Fruit fly (Drosophila melanogaster) whole organism: ENCODE results near the gene CG13272.

Source experiments
- CG8478 ChIP-seq: fragments of >200 bp; optimal IDR thresholded peaks from 2 replicates; lab custom pipeline; 2018; ENCODE audit warnings: inconsistent platforms
- Dll ChIP-seq: fragments of >200 bp; optimal IDR thresholded peaks from 2 replicates; lab custom pipeline; 2017
- EcR ChIP-seq, 2 experiments: fragments of >200 bp; optimal IDR thresholded peaks; 2 replicates each; lab custom pipeline; 2017; ENCODE audit warnings: missing biosample characterization in 2 of 2, missing genetic modification characterization in 2 of 2, missing genetic modification reagents in 2 of 2
- pan ChIP-seq: fragments of >200 bp; optimal IDR thresholded peaks from 2 replicates; lab custom pipeline; 2017
- psq ChIP-seq: fragments of >200 bp; optimal IDR thresholded peaks from 2 replicates; lab custom pipeline; 2017
- usp ChIP-seq: fragments of >200 bp; optimal IDR thresholded peaks from 2 replicates; lab custom pipeline; 2017; ENCODE audit warnings: missing biosample characterization, missing genetic modification characterization, mixed read lengths

DNA sequence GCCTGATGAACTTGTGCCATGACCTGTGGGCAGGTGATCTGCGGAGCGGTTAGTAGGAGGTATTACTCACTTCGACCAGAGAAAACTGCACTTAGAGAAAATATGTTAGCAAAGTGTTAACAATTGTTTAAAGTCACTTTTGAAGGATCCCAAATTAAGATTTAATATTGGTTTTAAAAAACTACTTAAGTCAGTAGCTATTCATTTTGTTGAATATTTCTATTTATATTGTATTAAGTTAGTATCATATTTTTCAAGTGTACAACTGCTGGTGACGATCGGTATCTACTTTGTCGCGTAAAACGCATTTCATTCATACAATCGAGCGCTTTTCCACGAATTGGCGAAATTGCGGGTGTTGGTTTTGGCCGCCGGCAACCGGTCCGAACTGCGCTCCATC is 1.0 kb upstream of the CG13272 start:
- no peak for TF ChIP-seq usp (GFP tag; lab: Kevin White, UChicago)
- TF ChIP-seq psq (lab: Kevin White, UChicago): no peak
- no peak for TF ChIP-seq CG8478 (lab: Kevin White, UChicago)
- no peak for TF ChIP-seq EcR (GFP tag; optimal IDR thresholded peaks at IDR 0.05; lab: Kevin White, UChicago)
- TF ChIP-seq pan: no peak
- TF ChIP-seq Dll (lab: Kevin White, UChicago): no peak
